Worm (Caenorhabditis elegans): ENCODE data around the gene vep-2.

vep-2 gene

DNA sequence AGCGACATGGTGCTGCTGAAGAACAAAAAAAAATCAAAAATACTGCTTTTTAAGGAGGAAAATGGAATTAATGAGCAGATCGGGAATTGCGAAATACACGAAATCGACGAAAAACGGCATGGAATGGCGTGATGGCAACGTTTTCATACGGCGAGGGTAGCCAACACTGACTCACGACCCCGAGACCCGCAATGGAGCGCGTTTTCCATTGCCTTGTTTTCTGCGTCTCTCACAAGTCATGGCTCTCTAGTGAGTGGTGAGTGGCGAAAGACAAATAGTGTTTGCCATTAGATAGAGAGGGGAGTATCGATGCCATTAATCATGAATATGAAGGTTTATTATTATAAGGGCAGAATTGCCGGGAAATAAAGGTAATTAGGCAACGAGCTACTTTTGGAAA is 22.4 kb upstream of the vep-2 start, which contains the start of gene C18B2.4 (continued):
- peak; percentile 93 for TF ChIP-seq lin-14 (GFP tag; optimal IDR thresholded peaks at IDR 0.05)
- TF ChIP-seq swsn-7 (tag; optimal IDR thresholded peaks at IDR 0.05) = peak; percentile 40
- TF ChIP-seq aha-1 (tag; optimal IDR thresholded peaks at IDR 0.05) = no peak
- no peak for TF ChIP-seq fkh-4 (tag; optimal IDR thresholded peaks at IDR 0.05; ENCODE audit: borderline replicate concordance)
- peak; percentile 91 for TF ChIP-seq pag-3 (tag; optimal IDR thresholded peaks at IDR 0.05; ENCODE audit: borderline replicate concordance, insufficient read depth)
- no peak for TF ChIP-seq C04F5.9 (tag; optimal IDR thresholded peaks at IDR 0.05)
- TF ChIP-seq nhr-85 (tag) = no peak
- TF ChIP-seq dsc-1 (tag; optimal IDR thresholded peaks at IDR 0.05) = peak; percentile 45
- TF ChIP-seq ceh-88 (GFP tag; IDR thresholded peaks at IDR 0.05) = no peak
- TF ChIP-seq nhr-71 (tag; optimal IDR thresholded peaks at IDR 0.05) = peak; percentile 81
- peak; percentile 59 for TF ChIP-seq nhr-19 (GFP tag; conservative IDR thresholded peaks at IDR 0.05)
- no peak for TF ChIP-seq fkh-10 (GFP tag; optimal IDR thresholded peaks at IDR 0.05)
- no peak for TF ChIP-seq ceh-90 (tag; optimal IDR thresholded peaks at IDR 0.05)
- no peak for TF ChIP-seq unc-98 (GFP tag; IDR thresholded peaks at IDR 0.05)
- TF ChIP-seq isw-1 (GFP tag; IDR thresholded peaks at IDR 0.05) = peak; percentile 58
- peak; percentile 36 for TF ChIP-seq elt-2 (tag; optimal IDR thresholded peaks at IDR 0.05)
- peak; percentile 80 for TF ChIP-seq snu-23 (GFP tag; optimal IDR thresholded peaks at IDR 0.05)
- peak; percentile 67 for TF ChIP-seq nhr-20 (tag; optimal IDR thresholded peaks at IDR 0.05)
- TF ChIP-seq nhr-76 (tag; optimal IDR thresholded peaks at IDR 0.05) = no peak
- no peak for TF ChIP-seq unc-62 (GFP tag; optimal IDR thresholded peaks at IDR 0.05)
- TF ChIP-seq ceh-82 (tag; optimal IDR thresholded peaks at IDR 0.05) = peak; percentile 45 to 82 (median 67)
- TF ChIP-seq zip-4 (GFP tag; optimal IDR thresholded peaks at IDR 0.05) = peak; percentile 51
- TF ChIP-seq mab-9 (GFP tag; IDR thresholded peaks at IDR 0.05) = no peak
- TF ChIP-seq mef-2 (tag; optimal IDR thresholded peaks at IDR 0.05) = no peak
- TF ChIP-seq C16A3.4 (tag; optimal IDR thresholded peaks at IDR 0.05) = peak; percentile 80
- peak; percentile 48 for TF ChIP-seq egl-13 (tag; optimal IDR thresholded peaks at IDR 0.05)
- TF ChIP-seq snpc-4 (tag; optimal IDR thresholded peaks at IDR 0.05) = peak; percentile 64
- TF ChIP-seq tbx-2 (tag; optimal IDR thresholded peaks at IDR 0.05) = peak; percentile 69
- no peak for TF ChIP-seq ceh-63 (GFP tag; optimal IDR thresholded peaks at IDR 0.05)
- TF ChIP-seq efl-3 (GFP tag; optimal IDR thresholded peaks at IDR 0.05) = no peak
- peak; percentile 43 for TF ChIP-seq lin-15B (tag; optimal IDR thresholded peaks at IDR 0.05)

DNA sequence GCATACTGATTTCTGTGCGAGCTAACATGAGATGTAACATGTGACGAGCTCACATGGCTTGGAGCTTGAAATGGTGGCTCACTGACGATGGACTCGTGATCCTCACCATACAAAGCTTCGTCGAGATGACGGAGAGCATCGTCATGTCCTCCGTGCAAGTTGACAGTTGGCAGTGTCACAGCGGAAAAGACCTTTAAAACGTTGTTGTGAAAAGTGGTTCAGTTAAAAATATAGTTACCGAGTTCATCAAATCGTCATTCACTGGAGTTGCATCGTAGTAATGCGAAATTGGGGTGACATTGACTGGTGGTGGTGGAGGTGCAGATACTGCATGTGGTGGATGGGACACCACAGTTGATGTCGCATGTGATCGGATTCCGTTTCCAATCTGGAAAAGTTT is 17.7 kb upstream of the vep-2 start:
- TF ChIP-seq pax-3 (tag; optimal IDR thresholded peaks at IDR 0.05) (no peak), ets-5 (GFP tag; IDR thresholded peaks at IDR 0.05) (no peak), sup-37 (GFP tag; optimal IDR thresholded peaks at IDR 0.05) (no peak), nhr-90 (tag; optimal IDR thresholded peaks at IDR 0.05; ENCODE audit: poor library complexity) (no peak), nhr-20 (tag; optimal IDR thresholded peaks at IDR 0.05) (no peak), nhr-85 (tag) (no peak), mdl-1 (tag; optimal IDR thresholded peaks at IDR 0.05) (no peak), nhr-84 (tag; optimal IDR thresholded peaks at IDR 0.05) (no peak), snpc-4 (tag; optimal IDR thresholded peaks at IDR 0.05) (no peak), dpl-1 (GFP tag; optimal IDR thresholded peaks at IDR 0.05) (no peak), unc-98 (GFP tag; IDR thresholded peaks at IDR 0.05) (no peak), mef-2 (tag; optimal IDR thresholded peaks at IDR 0.05) (no peak), dsc-1 (tag; optimal IDR thresholded peaks at IDR 0.05) (no peak), mep-1 (tag; optimal IDR thresholded peaks at IDR 0.05) (no peak)

DNA sequence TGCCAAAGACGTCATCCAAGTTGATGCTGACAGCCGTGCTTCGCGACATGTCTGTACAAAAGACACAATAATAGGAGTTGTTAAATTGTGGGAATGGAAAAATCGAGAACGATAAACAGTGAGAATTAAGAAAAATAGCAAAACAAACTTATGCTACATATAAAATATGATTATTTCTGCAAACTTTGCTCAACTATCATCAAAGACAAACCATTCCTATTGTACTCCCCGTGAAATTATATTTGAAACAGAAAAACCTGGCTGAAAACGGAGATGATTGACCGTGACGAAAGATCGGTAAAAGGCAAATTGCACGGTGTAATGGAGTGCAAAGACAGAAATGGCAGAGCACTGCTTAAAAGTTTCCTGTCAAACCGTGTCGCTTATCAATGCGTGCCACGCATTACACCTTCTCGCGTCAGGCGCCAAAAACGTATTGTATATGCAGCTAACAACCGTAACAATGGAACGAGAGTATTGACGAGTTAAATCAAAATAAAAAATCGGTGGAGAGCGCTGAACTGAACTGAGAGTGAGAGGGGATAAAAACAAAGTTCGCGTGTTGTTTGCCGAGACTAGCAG is 17.0 kb upstream of the vep-2 start, which contains the start of gene C18B2.5:
TSS of gene C18B2.5 (minus strand) at position 51 of the 582 bp plus-strand sequence.
- TF ChIP-seq elt-2 (tag; optimal IDR thresholded peaks at IDR 0.05) = peak; percentile 35
- no peak for TF ChIP-seq nhr-47 (tag; optimal IDR thresholded peaks at IDR 0.05)
- no peak for TF ChIP-seq sptf-1 (tag; optimal IDR thresholded peaks at IDR 0.05)
- no peak for TF ChIP-seq efl-1 (optimal IDR thresholded peaks at IDR 0.05)
- TF ChIP-seq efl-1 (GFP tag; optimal IDR thresholded peaks at IDR 0.05 in 1 of 2) = peak in 1 of 2 experiments; percentile 72

Data from whole organism, L1 larva.